Worm (Caenorhabditis elegans): ENCODE data around the gene srg-41.

DNA sequence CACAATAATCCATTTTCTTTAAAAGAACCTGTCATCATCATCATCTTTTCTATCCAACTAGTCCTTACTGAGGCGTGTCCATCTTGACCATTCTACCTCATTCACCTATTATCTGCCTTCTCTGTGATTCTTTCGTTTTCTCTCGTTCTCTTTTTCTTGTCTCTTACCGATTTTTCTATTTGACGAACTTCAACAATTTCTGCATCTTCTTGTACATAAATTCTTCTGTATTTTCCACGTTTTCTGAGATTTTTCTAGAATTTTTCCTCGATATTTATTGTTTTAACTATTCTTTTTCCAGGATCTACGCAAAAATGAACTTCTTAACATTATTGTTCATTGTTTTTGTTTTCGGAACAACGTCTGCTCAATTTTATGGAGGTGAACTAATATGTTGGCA is 21.2 kb upstream of the srg-41 start, which contains the start of gene cnc-10:
- no peak for TF ChIP-seq sem-2 (GFP tag; optimal IDR thresholded peaks at IDR 0.05)
- TF ChIP-seq lin-13 (tag; optimal IDR thresholded peaks at IDR 0.05) = no peak
- TF ChIP-seq ham-2 (GFP tag; optimal IDR thresholded peaks at IDR 0.05) = no peak
- no peak for TF ChIP-seq sptf-1 (tag; optimal IDR thresholded peaks at IDR 0.05)
- no peak for TF ChIP-seq tbx-8 (GFP tag; optimal IDR thresholded peaks at IDR 0.05)
- no peak for TF ChIP-seq mab-5 (tag; optimal IDR thresholded peaks at IDR 0.05)
- TF ChIP-seq snpc-4 (tag; optimal IDR thresholded peaks at IDR 0.05) = no peak
- TF ChIP-seq pha-4 (tag; optimal IDR thresholded peaks at IDR 0.05) = no peak
- TF ChIP-seq elt-3 (tag; optimal IDR thresholded peaks at IDR 0.05) = no peak
- TF ChIP-seq nhr-28 (tag; optimal IDR thresholded peaks at IDR 0.05) = no peak
- TF ChIP-seq elt-1 (tag; optimal IDR thresholded peaks at IDR 0.05; ENCODE audit: borderline replicate concordance, insufficient read depth) = no peak
- no peak for TF ChIP-seq ztf-11 (tag; optimal IDR thresholded peaks at IDR 0.05)
- no peak for TF ChIP-seq unc-39 (tag; optimal IDR thresholded peaks at IDR 0.05)
- no peak for TF ChIP-seq bed-3 (GFP tag; optimal IDR thresholded peaks at IDR 0.05)
